Fruit fly (Drosophila melanogaster): ENCODE data around the gene Rh4.

dm6 chr3L:16853533-16854386 is 8.6 kb downstream of the Rh4 start, which contains the start of gene sina:
- TF ChIP-seq Mio (GFP tag; optimal IDR thresholded peaks at IDR 0.05) (no peak), HLH106 (tag; optimal IDR thresholded peaks at IDR 0.05) (no peak), psq (GFP tag; optimal IDR thresholded peaks at IDR 0.05) (no peak), usp (GFP tag; optimal IDR thresholded peaks at IDR 0.05) (no peak), CrebA (GFP tag; optimal IDR thresholded peaks at IDR 0.05; ENCODE audit: borderline replicate concordance) (no peak), Abd-B (GFP tag; optimal IDR thresholded peaks at IDR 0.05) (no peak), Vsx2 (GFP tag; optimal IDR thresholded peaks at IDR 0.05; ENCODE audit: partially characterized antibody) (no peak)

Data from whole organism, wandering third instar larva.